Worm (Caenorhabditis elegans) whole organism, L2 larva: ENCODE data around the gene C49C8.5.

Source experiments
- F13H6.1 ChIP-seq: sonication (generic microtip); optimal IDR thresholded peaks from 2 replicates; lab custom pipeline; 2016; ENCODE audit warnings: missing genetic modification characterization, missing compliant biosample characterization
- ZK546.5 ChIP-seq: sonication (generic microtip); optimal IDR thresholded peaks from 2 replicates; lab custom pipeline; 2017; ENCODE audit warnings: missing biosample characterization, missing genetic modification characterization
- alr-1 ChIP-seq: fragments of 150-350 bp; optimal IDR thresholded peaks from 2 replicates; lab custom pipeline; 2014; ENCODE audit warnings: missing biosample characterization, missing genetic modification characterization
- ama-1 ChIP-seq: fragments of 150-350 bp; optimal IDR thresholded peaks from 2 replicates; lab custom pipeline; 2018; ENCODE audit warnings: inconsistent platforms
- ceh-82 ChIP-seq: fragments of 150-350 bp; optimal IDR thresholded peaks from 2 replicates; lab custom pipeline; 2014; ENCODE audit warnings: missing biosample characterization, missing genetic modification characterization
- elt-3 ChIP-seq: sonication (generic microtip); optimal IDR thresholded peaks from 2 replicates; lab custom pipeline; 2017; ENCODE audit warnings: missing biosample characterization, missing genetic modification characterization
- nhr-237 ChIP-seq: fragments of 150-350 bp; optimal IDR thresholded peaks from 2 replicates; lab custom pipeline; 2014; ENCODE audit warnings: missing biosample characterization, missing genetic modification characterization
- unc-62 ChIP-seq: fragments of 150-350 bp; optimal IDR thresholded peaks from 2 replicates; lab custom pipeline; 2014; ENCODE audit warnings: missing biosample characterization, missing genetic modification reagents, missing genetic modification characterization

ce11 chrIV:8608934-8609333 lies 44.5 kb downstream of the C49C8.5 start, which contains the start of gene F42A9.6:
- TF ChIP-seq F13H6.1 (tag; lab: Kevin White, UChicago) (no peak), nhr-237 (no peak), alr-1 (tag; lab: Kevin White, UChicago) (no peak), elt-3 (tag; lab: Kevin White, UChicago) (no peak), unc-62 (no peak), ama-1 (lab: Kevin White, UChicago) (no peak), ceh-82 (tag; lab: Kevin White, UChicago) (no peak), ZK546.5 (no peak)
